Fruit fly (Drosophila melanogaster): ENCODE results near the gene para.

para gene

DNA sequence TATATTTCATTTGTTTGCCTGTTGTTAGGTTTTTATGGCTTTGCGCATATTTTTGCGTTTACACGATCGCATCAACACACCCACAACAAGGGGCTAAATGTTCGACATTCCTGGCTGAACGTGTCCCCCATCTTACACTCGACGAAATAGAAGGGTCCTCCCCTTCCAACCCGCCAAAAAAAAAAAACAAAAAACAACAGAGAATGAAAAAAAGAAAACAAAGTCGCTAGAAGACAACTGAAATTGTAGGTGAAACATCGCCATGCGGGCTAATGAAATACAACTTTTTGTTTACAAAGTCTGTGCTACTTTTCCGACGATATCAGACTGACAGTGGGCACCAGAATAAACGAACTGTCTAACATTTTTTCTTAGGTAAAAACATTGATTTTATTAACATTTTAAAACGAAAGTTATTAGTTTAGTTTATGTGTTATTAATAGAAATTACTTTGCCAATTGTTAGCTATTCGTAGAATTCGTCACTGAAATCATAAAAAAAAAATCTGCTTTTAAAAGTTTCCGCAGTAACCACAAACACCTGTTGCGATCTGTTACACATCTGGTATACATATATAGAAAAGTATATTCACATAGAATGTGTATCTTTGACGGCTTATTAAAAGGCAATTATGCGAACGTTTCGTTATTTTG is 37.8 kb upstream of the para start (continued):
- TF ChIP-seq topi (GFP tag; optimal IDR thresholded peaks at IDR 0.05) (no peak), esn (GFP tag; optimal IDR thresholded peaks at IDR 0.05) (no peak), Gug (GFP tag; IDR thresholded peaks at IDR 0.05) (no peak), CG10631 (GFP tag; optimal IDR thresholded peaks at IDR 0.05) (no peak), CG1621 (tag; optimal IDR thresholded peaks at IDR 0.05) (no peak), Met (GFP tag; optimal IDR thresholded peaks at IDR 0.05) (no peak), CG6163 (GFP tag; IDR thresholded peaks at IDR 0.05) (no peak), Eip78C (GFP tag) (peak; percentile 32), svp (GFP tag) (no peak), dac (GFP tag; optimal IDR thresholded peaks at IDR 0.05) (no peak), CG8319 (GFP tag; optimal IDR thresholded peaks at IDR 0.05) (no peak), CG16779 (tag; optimal IDR thresholded peaks at IDR 0.05) (no peak), Lpt (GFP tag; optimal IDR thresholded peaks at IDR 0.05) (no peak), Hr4 (GFP tag; optimal IDR thresholded peaks at IDR 0.05) (no peak), CG8632 (GFP tag; optimal IDR thresholded peaks at IDR 0.05) (no peak), Ets21C (GFP tag; optimal IDR thresholded peaks at IDR 0.05) (no peak), spab (GFP tag; optimal IDR thresholded peaks at IDR 0.05) (no peak)

DNA sequence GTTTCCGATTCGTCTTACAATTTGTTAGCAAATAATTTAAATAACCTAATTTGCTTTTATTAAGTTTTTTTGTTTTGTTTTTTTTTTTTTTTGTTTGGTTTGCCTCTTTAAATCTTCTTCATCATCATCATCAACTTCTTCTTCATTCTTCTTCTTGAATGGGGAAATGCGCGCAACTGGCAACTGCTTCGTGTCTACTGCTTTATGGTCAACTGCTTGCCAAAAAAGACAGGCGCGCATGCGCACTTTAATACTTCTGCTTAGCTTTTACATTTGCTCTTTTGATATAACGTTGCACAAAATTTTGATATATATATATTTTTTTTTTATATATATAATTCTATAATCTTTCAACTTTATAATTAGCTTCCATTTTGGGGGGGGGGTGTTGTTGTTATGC is 32.5 kb upstream of the para start:
- TF ChIP-seq Sox14 (GFP tag; optimal IDR thresholded peaks at IDR 0.05): no peak

DNA sequence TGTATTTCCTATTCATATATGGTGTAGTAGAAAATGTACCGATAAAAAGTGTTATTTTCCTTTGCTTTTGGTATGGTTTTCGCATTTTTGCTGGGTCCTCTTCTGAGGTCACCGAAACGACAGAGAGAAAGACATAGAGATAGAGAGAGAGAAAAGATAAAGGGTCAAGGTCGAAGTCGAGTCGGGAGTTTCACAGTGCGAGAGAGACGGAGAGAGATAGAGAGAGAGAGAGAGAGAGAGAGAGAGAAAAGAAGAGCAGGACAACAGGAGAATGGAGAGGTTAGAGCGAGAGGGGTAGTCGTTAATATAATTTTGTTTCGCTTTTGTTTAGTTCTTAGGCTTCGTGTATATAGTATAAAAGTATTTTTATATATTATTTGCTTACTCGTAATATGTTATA is 29.4 kb upstream of the para start:
- TF ChIP-seq Hr39 (GFP tag; optimal IDR thresholded peaks at IDR 0.05): peak; percentile 36
- TF ChIP-seq Hr4 (GFP tag; optimal IDR thresholded peaks at IDR 0.05): no peak
- no peak for TF ChIP-seq fkh (GFP tag; optimal IDR thresholded peaks at IDR 0.05)
- no peak for TF ChIP-seq lz (GFP tag; optimal IDR thresholded peaks at IDR 0.05)
- no peak for TF ChIP-seq spab (GFP tag; optimal IDR thresholded peaks at IDR 0.05)
- TF ChIP-seq Sox14 (GFP tag; optimal IDR thresholded peaks at IDR 0.05): no peak
- TF ChIP-seq net (GFP tag; optimal IDR thresholded peaks at IDR 0.05): no peak

DNA sequence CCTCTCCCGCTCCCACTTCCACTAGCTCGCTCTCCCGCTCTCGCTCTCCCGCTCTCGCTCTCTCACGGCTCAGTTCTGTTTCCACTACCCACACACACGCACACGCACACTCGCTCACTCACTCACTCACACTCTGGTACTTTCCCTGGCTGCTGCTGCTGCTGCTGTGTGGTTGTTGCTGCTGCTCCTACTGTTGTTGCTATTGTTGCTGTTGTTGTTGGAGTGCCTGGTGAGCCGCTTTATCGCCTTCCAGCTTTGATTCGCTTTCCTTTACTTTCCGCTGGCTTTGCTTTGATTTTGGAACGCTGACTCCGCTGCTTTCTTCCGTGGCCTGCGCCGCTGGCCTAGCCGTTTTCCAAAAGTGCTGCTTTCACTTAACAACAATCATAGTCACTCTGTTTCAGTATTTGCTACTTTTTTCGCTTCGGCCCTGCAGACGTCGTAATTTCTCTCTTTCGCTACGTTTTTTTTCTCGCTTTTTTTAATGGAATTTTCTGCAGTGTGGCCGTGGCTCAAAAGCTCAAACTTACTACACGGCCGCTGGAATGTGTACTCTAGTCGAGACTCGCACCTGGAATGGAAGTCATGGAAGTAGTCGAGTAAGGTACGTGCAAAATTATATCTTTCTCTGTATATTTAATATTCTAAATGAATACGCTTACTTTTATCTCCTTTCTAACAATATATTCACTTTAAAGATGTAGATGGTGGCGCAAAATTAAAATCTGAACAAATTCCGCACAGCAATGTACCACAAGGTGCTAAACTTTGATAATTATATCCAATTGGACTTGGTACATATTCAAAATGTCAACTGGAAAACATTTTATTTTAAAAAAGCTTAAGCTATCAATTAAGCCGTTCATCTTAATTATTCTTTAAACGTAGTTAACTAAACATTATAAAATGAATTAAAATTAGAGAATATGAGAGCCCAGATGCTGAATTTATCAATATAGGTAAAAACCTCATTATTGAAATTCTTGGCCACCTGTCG is 26.9 kb upstream of the para start, which contains the start of gene Pp2B-14D:
Gene Pp2B-14D, minus strand, starts transcription at position 503 of the 997 bp plus-strand sequence.
- TF ChIP-seq pdm3 (GFP tag; optimal IDR thresholded peaks at IDR 0.05) (no peak), CG7368 (GFP tag; optimal IDR thresholded peaks at IDR 0.05) (no peak), Lpt (GFP tag; optimal IDR thresholded peaks at IDR 0.05) (no peak), CG31627 (GFP tag; optimal IDR thresholded peaks at IDR 0.05) (no peak), CG1621 (tag; optimal IDR thresholded peaks at IDR 0.05) (peak; percentile 69), CG10631 (GFP tag; optimal IDR thresholded peaks at IDR 0.05) (no peak), CG4318 (GFP tag; optimal IDR thresholded peaks at IDR 0.05) (no peak), ss (GFP tag; optimal IDR thresholded peaks at IDR 0.05) (peak; percentile 39 to 66), CG11294 (GFP tag; IDR thresholded peaks at IDR 0.05) (no peak), CG3919 (GFP tag; optimal IDR thresholded peaks at IDR 0.05) (peak; percentile 3), CG6276 (GFP tag; optimal IDR thresholded peaks at IDR 0.05) (peak; percentile 33), CG6163 (GFP tag; IDR thresholded peaks at IDR 0.05) (no peak; the same call in 2 of the 3 replicates), CG6854 (GFP tag; optimal IDR thresholded peaks at IDR 0.05) (peak; percentile 48), net (GFP tag; optimal IDR thresholded peaks at IDR 0.05) (no peak), Eip78C (GFP tag) (peak; percentile 72), Eip75B (GFP tag; optimal IDR thresholded peaks at IDR 0.05) (no peak), eg (GFP tag; IDR thresholded peaks at IDR 0.05) (no peak; the same call in 1 of the 3 replicates), CG6808 (GFP tag; optimal IDR thresholded peaks at IDR 0.05) (peak; percentile 18), dac (GFP tag; optimal IDR thresholded peaks at IDR 0.05) (no peak), cyc (GFP tag; optimal IDR thresholded peaks at IDR 0.05) (peak; percentile 6), CG3032 (tag; optimal IDR thresholded peaks at IDR 0.05) (peak; percentile 20), acj6 (GFP tag; optimal IDR thresholded peaks at IDR 0.05) (no peak), topi (GFP tag; optimal IDR thresholded peaks at IDR 0.05) (no peak), Sox102F (GFP tag; optimal IDR thresholded peaks at IDR 0.05) (peak; percentile 49), svp (GFP tag) (peak; percentile 68), CG8119 (GFP tag; IDR thresholded peaks at IDR 0.05) (peak; percentile 40; the same call in 1 of the 3 replicates), esn (GFP tag; optimal IDR thresholded peaks at IDR 0.05) (peak; percentile 34), CG6792 (GFP tag; optimal IDR thresholded peaks at IDR 0.05) (no peak), Gug (GFP tag; IDR thresholded peaks at IDR 0.05) (no peak), OdsH (GFP tag; optimal IDR thresholded peaks at IDR 0.05) (no peak), CG11902 (GFP tag; optimal IDR thresholded peaks at IDR 0.05) (no peak)
